Fruit fly (Drosophila melanogaster) S2 (cell line): Measurements from ENCODE around the gene Grasp65.

ENCODE experiments used
- CG8478 ChIP-seq: fragments of >200 bp; optimal IDR thresholded peaks from 2 replicates; lab custom pipeline; 2018
- CTCF ChIP-seq, 2 experiments: fragments of >200 bp; optimal IDR thresholded peaks; 2 replicates each; lab custom pipeline; 2018

DNA sequence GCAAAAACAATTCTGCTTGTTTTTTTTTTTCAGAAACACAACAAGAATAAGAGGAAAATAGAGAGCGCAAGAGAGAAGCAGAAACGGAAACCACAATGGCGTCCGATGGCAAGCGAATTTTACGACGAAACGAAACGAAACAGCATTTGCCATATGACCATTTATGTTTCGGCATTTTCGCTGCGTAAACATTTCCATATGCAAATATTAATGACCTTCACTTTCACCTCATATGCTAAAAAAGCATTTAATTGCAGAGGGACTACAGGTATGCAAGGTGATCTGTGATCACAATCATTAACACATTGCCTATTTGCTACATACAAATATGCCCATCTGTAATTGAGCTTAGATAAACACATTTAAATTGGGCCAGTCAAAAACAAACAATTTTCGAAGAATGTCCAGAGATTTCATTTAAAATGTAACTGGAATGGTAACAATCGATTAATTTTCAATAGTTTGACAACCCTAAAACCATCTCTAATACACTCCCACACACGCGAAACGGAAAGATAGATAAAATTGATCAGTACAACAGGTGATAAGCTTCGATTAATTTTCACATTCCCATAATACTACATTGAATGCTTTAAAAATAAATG is 18.5 kb upstream of the Grasp65 start:
- no peak for TF ChIP-seq CG8478 (lab: Kevin White, UChicago)
- no peak for TF ChIP-seq CTCF (optimal IDR thresholded peaks at IDR 0.05; lab: Kevin White, UChicago)
